Fruit fly (Drosophila melanogaster): ENCODE measurements around the gene croc.

DNA sequence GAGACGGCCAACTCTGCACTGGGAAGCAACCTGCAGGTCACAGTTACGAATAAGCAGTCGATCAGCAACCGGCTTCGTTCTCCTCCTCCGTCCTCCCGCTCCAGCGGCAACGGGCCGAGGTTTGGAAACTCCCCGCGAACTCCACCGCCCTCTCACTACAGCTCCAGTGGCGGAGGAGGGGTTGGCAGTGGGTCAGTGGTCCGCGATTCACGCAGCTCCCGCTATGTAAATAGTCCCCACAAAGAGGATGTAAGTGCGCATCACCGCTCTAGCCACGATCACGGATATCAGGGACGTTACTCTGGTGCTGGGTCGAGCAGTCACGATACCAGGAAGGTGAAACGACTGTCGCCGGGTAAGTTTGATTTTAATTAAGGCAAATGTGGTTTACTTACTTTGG lies 42.1 kb upstream of the croc start:
- TF ChIP-seq CG6808 (GFP tag; optimal IDR thresholded peaks at IDR 0.05) (no peak), spab (GFP tag; optimal IDR thresholded peaks at IDR 0.05) (no peak), dsx (GFP tag; optimal IDR thresholded peaks at IDR 0.05; ENCODE audit: poor library complexity, severe bottlenecking) (no peak), CG6854 (GFP tag; optimal IDR thresholded peaks at IDR 0.05) (no peak), Hr38 (GFP tag; optimal IDR thresholded peaks at IDR 0.05) (no peak), fkh (GFP tag; optimal IDR thresholded peaks at IDR 0.05) (no peak), CG4318 (GFP tag; optimal IDR thresholded peaks at IDR 0.05) (no peak), Lpt (GFP tag; optimal IDR thresholded peaks at IDR 0.05) (no peak), CG11294 (GFP tag; IDR thresholded peaks at IDR 0.05) (no peak), CG1621 (tag; optimal IDR thresholded peaks at IDR 0.05) (no peak), CG6163 (GFP tag; IDR thresholded peaks at IDR 0.05) (no peak), Sox102F (GFP tag; optimal IDR thresholded peaks at IDR 0.05) (no peak)

All from whole organism, prepupa.